Fruit fly (Drosophila melanogaster) whole organism, embryonic: ENCODE results near the gene mirr.
A peak's percentile ranks its signal among the peaks of the same experiment; 100 is the strongest.

ENCODE experiments used
- Adf1 ChIP-seq: fragments of 200-800 bp; sonication (Bioruptor generic); IDR thresholded peaks from 2 replicates; pipeline ENCODE4 v1.3.6; 2022; ENCODE audit warnings: missing biosample characterization, missing genetic modification characterization
- Aef1 ChIP-seq: fragments of 200-800 bp; sonication (Bioruptor generic); IDR thresholded peaks from 3 replicates; pipeline ENCODE4 v1.3.6; 2022; ENCODE audit warnings: missing biosample characterization, missing genetic modification characterization
- Bgb ChIP-seq: fragments of 200-800 bp; sonication (Bioruptor generic); IDR thresholded peaks from 2 replicates; pipeline ENCODE4 v1.3.6; 2022; ENCODE audit warnings: missing biosample characterization, missing genetic modification characterization; ENCODE audit not compliant: partially characterized antibody
- BtbVII ChIP-seq: fragments of 200-800 bp; sonication (Bioruptor generic); optimal IDR thresholded peaks from 3 replicates; lab custom pipeline; 2017; ENCODE audit warnings: missing biosample characterization, mild to moderate bottlenecking, missing genetic modification characterization
- CG10147 ChIP-seq: fragments of 200-800 bp; sonication (Bioruptor generic); optimal IDR thresholded peaks from 2 replicates; lab custom pipeline; 2019; ENCODE audit warnings: missing biosample characterization, mild to moderate bottlenecking, missing genetic modification characterization, moderate library complexity
- CG10321 ChIP-seq: fragments of 200-800 bp; sonication (Bioruptor generic); IDR thresholded peaks from 2 replicates; pipeline ENCODE4 v1.3.6; 2022; ENCODE audit warnings: missing biosample characterization, missing genetic modification characterization
- CG10543 ChIP-seq: fragments of 200-800 bp; sonication (Bioruptor generic); optimal IDR thresholded peaks from 3 replicates; lab custom pipeline; 2017; ENCODE audit warnings: missing biosample characterization, mild to moderate bottlenecking, missing genetic modification characterization, moderate library complexity
- CG11504 ChIP-seq: fragments of 200-800 bp; sonication (Bioruptor generic); optimal IDR thresholded peaks from 3 replicates; lab custom pipeline; 2019; ENCODE audit warnings: missing biosample characterization, mild to moderate bottlenecking, missing genetic modification characterization, moderate library complexity
- CG13624 ChIP-seq: fragments of 200-800 bp; sonication (Bioruptor generic); optimal IDR thresholded peaks from 2 replicates; lab custom pipeline; 2016; ENCODE audit warnings: missing biosample characterization, missing genetic modification characterization
- CG16813 ChIP-seq: fragments of 200-800 bp; sonication (Bioruptor generic); IDR thresholded peaks from 3 replicates; pipeline ENCODE4 v1.3.6; 2022; ENCODE audit warnings: missing biosample characterization, missing genetic modification characterization; ENCODE audit not compliant: partially characterized antibody
- CG17328 ChIP-seq: fragments of 200-800 bp; sonication (Bioruptor generic); IDR thresholded peaks from 2 replicates; pipeline ENCODE4 v1.3.6; 2022; ENCODE audit warnings: missing biosample characterization, missing genetic modification characterization
- CG17385 ChIP-seq: fragments of 200-800 bp; sonication (Bioruptor generic); optimal IDR thresholded peaks from 3 replicates; lab custom pipeline; 2018; ENCODE audit warnings: missing biosample characterization, mild to moderate bottlenecking, missing genetic modification characterization
- CG1832 ChIP-seq: fragments of 200-800 bp; sonication (Bioruptor generic); optimal IDR thresholded peaks from 2 replicates; lab custom pipeline; 2017; ENCODE audit warnings: missing biosample characterization, mild to moderate bottlenecking, missing genetic modification characterization, inconsistent platforms
- CG2199 ChIP-seq: fragments of 200-800 bp; sonication (Bioruptor generic); IDR thresholded peaks from 3 replicates; pipeline ENCODE4 v1.3.6; 2022; ENCODE audit warnings: missing biosample characterization, missing genetic modification characterization
- CG2712 ChIP-seq: fragments of 200-800 bp; optimal IDR thresholded peaks from 3 replicates; lab custom pipeline; 2019; ENCODE audit warnings: missing biosample characterization, mild to moderate bottlenecking, missing genetic modification characterization, moderate library complexity
- CG34376 ChIP-seq: fragments of 200-800 bp; sonication (Bioruptor generic); optimal IDR thresholded peaks from 2 replicates; lab custom pipeline; 2018; ENCODE audit warnings: missing biosample characterization, mild to moderate bottlenecking, missing genetic modification characterization
- CG42726 ChIP-seq: fragments of 200-800 bp; sonication (Bioruptor generic); IDR thresholded peaks from 2 replicates; pipeline ENCODE4 v1.3.6; 2022; ENCODE audit warnings: missing biosample characterization, missing genetic modification characterization; ENCODE audit not compliant: partially characterized antibody
- CG6765 ChIP-seq: fragments of 200-800 bp; sonication (Bioruptor generic); optimal IDR thresholded peaks from 3 replicates; lab custom pipeline; 2017; ENCODE audit warnings: missing biosample characterization, mild to moderate bottlenecking, missing genetic modification characterization
- CG7745 ChIP-seq: fragments of 200-800 bp; sonication (Bioruptor generic); optimal IDR thresholded peaks from 2 replicates; lab custom pipeline; 2018; ENCODE audit warnings: missing biosample characterization, mild to moderate bottlenecking, missing genetic modification characterization, moderate library complexity
- CG8089 ChIP-seq: fragments of 200-800 bp; sonication (Bioruptor generic); optimal IDR thresholded peaks from 3 replicates; lab custom pipeline; 2016; ENCODE audit warnings: missing biosample characterization, missing genetic modification characterization
- CG9215 ChIP-seq: fragments of 200-800 bp; sonication (Bioruptor generic); IDR thresholded peaks from 2 replicates; pipeline ENCODE4 v1.3.6; 2022; ENCODE audit warnings: missing biosample characterization, missing genetic modification characterization
- CoRest ChIP-seq: fragments of 200-800 bp; sonication (Bioruptor generic); optimal IDR thresholded peaks from 3 replicates; lab custom pipeline; 2018; ENCODE audit warnings: missing biosample characterization, mild to moderate bottlenecking, missing genetic modification characterization, moderate library complexity
- Dip2 ChIP-seq: fragments of 200-800 bp; sonication (Bioruptor generic); IDR thresholded peaks from 2 replicates; pipeline ENCODE4 v1.3.6; 2022; ENCODE audit warnings: missing biosample characterization, missing genetic modification characterization
- Jarid2 ChIP-seq: fragments of 200-800 bp; sonication (Bioruptor generic); optimal IDR thresholded peaks from 3 replicates; lab custom pipeline; 2017; ENCODE audit warnings: mild to moderate bottlenecking, missing biosample characterization, missing genetic modification reagents, missing genetic modification characterization
- Nf-YA ChIP-seq: fragments of 200-800 bp; sonication (Bioruptor generic); IDR thresholded peaks from 2 replicates; pipeline ENCODE4 v1.3.6; 2022; ENCODE audit warnings: missing biosample characterization, missing genetic modification characterization
- Nf-YB ChIP-seq: fragments of 200-800 bp; sonication (Bioruptor generic); optimal IDR thresholded peaks from 3 replicates; lab custom pipeline; 2019; ENCODE audit warnings: missing biosample characterization, mild to moderate bottlenecking, missing genetic modification characterization, moderate library complexity
- Pdp1 ChIP-seq, 2 experiments: fragments of 200-800 bp; sonication (Bioruptor generic); optimal IDR thresholded peaks; 3 replicates each; lab custom pipeline; 2016; ENCODE audit warnings: missing biosample characterization in 2 of 2, missing genetic modification characterization in 2 of 2, mild to moderate bottlenecking in 1 of 2, moderate library complexity in 1 of 2
- Ptx1 ChIP-seq: fragments of 200-800 bp; sonication (Bioruptor generic); IDR thresholded peaks from 2 replicates; pipeline ENCODE4 v1.3.6; 2022; ENCODE audit warnings: missing biosample characterization, missing genetic modification characterization
- Xbp1 ChIP-seq: fragments of 200-800 bp; sonication (Bioruptor generic); optimal IDR thresholded peaks from 3 replicates; lab custom pipeline; 2016; ENCODE audit warnings: missing biosample characterization, mild to moderate bottlenecking, missing genetic modification characterization
- bcd ChIP-seq: fragments of 200-800 bp; sonication (Bioruptor generic); optimal IDR thresholded peaks from 2 replicates; lab custom pipeline; 2017; ENCODE audit warnings: missing biosample characterization, mild to moderate bottlenecking, missing genetic modification characterization
- btn ChIP-seq: fragments of 200-800 bp; sonication (Bioruptor generic); optimal IDR thresholded peaks from 2 replicates; lab custom pipeline; 2016; ENCODE audit warnings: missing biosample characterization, missing genetic modification characterization
- cad ChIP-seq: fragments of >200 bp; optimal IDR thresholded peaks from 2 replicates; lab custom pipeline; 2017; ENCODE audit warnings: missing biosample characterization, missing genetic modification characterization
- caup ChIP-seq: fragments of 200-800 bp; sonication (Bioruptor generic); optimal IDR thresholded peaks from 3 replicates; lab custom pipeline; 2017; ENCODE audit warnings: missing biosample characterization, mild to moderate bottlenecking, missing genetic modification characterization, moderate library complexity; ENCODE audit not compliant: severe bottlenecking
- chinmo ChIP-seq: fragments of 200-800 bp; sonication (Bioruptor generic); IDR thresholded peaks from 4 replicates; pipeline ENCODE4 v1.3.6; 2022; ENCODE audit warnings: missing biosample characterization, missing genetic modification characterization; ENCODE audit not compliant: partially characterized antibody
- crol ChIP-seq: fragments of 200-800 bp; sonication (Bioruptor generic); IDR thresholded peaks from 2 replicates; pipeline ENCODE4 v1.3.6; 2022; ENCODE audit warnings: missing biosample characterization, missing genetic modification characterization
- dati ChIP-seq: fragments of 200-800 bp; sonication (Bioruptor generic); IDR thresholded peaks from 2 replicates; pipeline ENCODE4 v1.3.6; 2022; ENCODE audit warnings: missing biosample characterization, missing genetic modification characterization
- ftz-f1 ChIP-seq: fragments of 200-800 bp; sonication (Bioruptor generic); optimal IDR thresholded peaks from 2 replicates; lab custom pipeline; 2016; ENCODE audit warnings: missing biosample characterization, missing genetic modification characterization
- gcm ChIP-seq: fragments of 200-800 bp; sonication (Bioruptor generic); optimal IDR thresholded peaks from 2 replicates; lab custom pipeline; 2019; ENCODE audit warnings: missing biosample characterization, mild to moderate bottlenecking, missing genetic modification characterization, moderate library complexity
- grn ChIP-seq: fragments of 200-800 bp; sonication (Bioruptor generic); optimal IDR thresholded peaks from 3 replicates; lab custom pipeline; 2017; ENCODE audit warnings: missing biosample characterization, missing genetic modification characterization
- ken ChIP-seq: fragments of 200-800 bp; sonication (Bioruptor generic); IDR thresholded peaks from 3 replicates; pipeline ENCODE4 v1.3.6; 2022; ENCODE audit warnings: missing biosample characterization, missing genetic modification characterization
- nau ChIP-seq: fragments of 200-800 bp; sonication (Bioruptor generic); optimal IDR thresholded peaks from 3 replicates; lab custom pipeline; 2017; ENCODE audit warnings: missing biosample characterization, mild to moderate bottlenecking, missing genetic modification characterization, missing genetic modification reagents
- oc ChIP-seq: fragments of 200-800 bp; sonication (Bioruptor generic); optimal IDR thresholded peaks from 2 replicates; lab custom pipeline; 2018; ENCODE audit warnings: missing biosample characterization, mild to moderate bottlenecking, missing genetic modification characterization, moderate library complexity
- odd ChIP-seq: fragments of 200-800 bp; sonication (Bioruptor generic); optimal IDR thresholded peaks from 2 replicates; lab custom pipeline; 2017; ENCODE audit warnings: missing biosample characterization, mild to moderate bottlenecking, missing genetic modification characterization
- sisA ChIP-seq: fragments of 200-800 bp; sonication (Bioruptor generic); IDR thresholded peaks from 2 replicates; pipeline ENCODE4 v1.3.6; 2022; ENCODE audit warnings: missing biosample characterization, missing genetic modification characterization
- tgo ChIP-seq: fragments of 200-800 bp; sonication (Bioruptor generic); IDR thresholded peaks from 3 replicates; pipeline ENCODE4 v1.3.6; 2022; ENCODE audit warnings: missing biosample characterization, missing genetic modification characterization
- vvl ChIP-seq: fragments of 200-800 bp; sonication (Bioruptor generic); IDR thresholded peaks from 2 replicates; pipeline ENCODE4 v1.3.6; 2022; ENCODE audit warnings: missing biosample characterization, missing genetic modification characterization
- zen2 ChIP-seq: fragments of 200-800 bp; sonication (Bioruptor generic); IDR thresholded peaks from 3 replicates; pipeline ENCODE4 v1.3.6; 2022; ENCODE audit warnings: missing biosample characterization, missing genetic modification characterization; ENCODE audit not compliant: partially characterized antibody

Gene mirr

dm6 chr3L:12692881-12693752, at the start of gene mirr:
Gene mirr (plus strand): TSS chr3L:12693639.
- TF ChIP-seq cad (GFP tag; lab: Kevin White, UChicago) = peak; percentile 79
- TF ChIP-seq CoRest (tag; lab: Kevin White, UChicago) = peak; percentile 61
- TF ChIP-seq sisA (GFP tag; lab: Robert Waterston, UW) = no peak
- TF ChIP-seq ken (GFP tag; lab: Robert Waterston, UW) = 0 out of 3 replicates have a peak, but pooled peaks have one; percentile 3
- TF ChIP-seq oc (tag; lab: Kevin White, UChicago) = peak; percentile 35
- peak; percentile 89 for TF ChIP-seq grn (GFP tag; lab: Kevin White, UChicago)
- peak; percentile 69 for TF ChIP-seq Jarid2 (GFP tag; lab: Kevin White, UChicago)
- TF ChIP-seq CG1832 = peak; percentile 97
- peak; percentile 64; the same call in 1 of the 3 replicates for TF ChIP-seq CG2199 (GFP tag; lab: Robert Waterston, UW)
- no peak for TF ChIP-seq CG2712
- TF ChIP-seq caup (GFP tag; lab: Kevin White, UChicago) = peak; percentile 43
- TF ChIP-seq Nf-YA = peak; percentile 99
- TF ChIP-seq dati = no peak
- TF ChIP-seq Dip2 (GFP tag; lab: Robert Waterston, UW) = no peak
- peak; percentile 83 for TF ChIP-seq CG10543 (GFP tag; lab: Kevin White, UChicago)
- TF ChIP-seq gcm (GFP tag; lab: Kevin White, UChicago) = no peak
- TF ChIP-seq CG9215 = no peak
- TF ChIP-seq CG10147 (GFP tag; lab: Kevin White, UChicago) = no peak
- TF ChIP-seq zen2 (GFP tag; lab: Robert Waterston, UW) = peak; percentile 32; the same call in 2 of the 3 replicates
- TF ChIP-seq CG34376 (GFP tag; lab: Kevin White, UChicago) = peak; percentile 13
- peak; percentile 54 for TF ChIP-seq CG13624 (GFP tag; lab: Kevin White, UChicago)
- TF ChIP-seq Pdp1 (GFP tag; optimal IDR thresholded peaks at IDR 0.05; lab: Kevin White, UChicago) = peak in 1 of 2 experiments; percentile 14
- 0 out of 3 replicates have a peak, but pooled peaks have one; percentile 15 for TF ChIP-seq tgo (GFP tag; lab: Robert Waterston, UW)
- TF ChIP-seq CG8089 = no peak
- TF ChIP-seq bcd (GFP tag; lab: Kevin White, UChicago) = no peak
- TF ChIP-seq chinmo (GFP tag; lab: Robert Waterston, UW) = peak; percentile 92; the same call in 3 of the 4 replicates
- no peak for TF ChIP-seq CG17328
- no peak for TF ChIP-seq Xbp1
- no peak for TF ChIP-seq CG6765 (GFP tag; lab: Kevin White, UChicago)
- peak; percentile 56; the same call in 1 of the 2 replicates for TF ChIP-seq Bgb (GFP tag; lab: Robert Waterston, UW)
- peak; percentile 61 for TF ChIP-seq nau (GFP tag; lab: Kevin White, UChicago)
- TF ChIP-seq CG17385 (GFP tag; lab: Kevin White, UChicago) = peak; percentile 73
- peak; percentile 98 for TF ChIP-seq CG10321
- peak; percentile 100 for TF ChIP-seq Nf-YB (GFP tag; lab: Kevin White, UChicago)
- no peak for TF ChIP-seq CG11504
- peak; percentile 99 for TF ChIP-seq Adf1 (GFP tag; lab: Robert Waterston, UW)
- TF ChIP-seq crol (GFP tag; lab: Robert Waterston, UW) = peak; percentile 100
- peak; percentile 27 for TF ChIP-seq CG7745
- TF ChIP-seq BtbVII (GFP tag; lab: Kevin White, UChicago) = no peak
- TF ChIP-seq vvl (GFP tag; lab: Robert Waterston, UW) = peak; percentile 70
- TF ChIP-seq Ptx1 = no peak
- peak; percentile 1 for TF ChIP-seq odd (GFP tag; lab: Kevin White, UChicago)
- peak; percentile 27; the same call in 1 of the 3 replicates for TF ChIP-seq CG16813
- peak; percentile 27 for TF ChIP-seq ftz-f1 (GFP tag; lab: Kevin White, UChicago)
- no peak for TF ChIP-seq btn (GFP tag; lab: Kevin White, UChicago)
- 0 out of 2 replicates have a peak, but pooled peaks have one; percentile 19 for TF ChIP-seq CG42726 (GFP tag; lab: Robert Waterston, UW)
- TF ChIP-seq Aef1 (GFP tag; lab: Robert Waterston, UW) = peak; percentile 48
